Worm (Caenorhabditis elegans): ENCODE measurements around the gene snb-5.
A peak's percentile ranks its signal among the peaks of the same experiment; 100 is the strongest.

snb-5 gene

DNA sequence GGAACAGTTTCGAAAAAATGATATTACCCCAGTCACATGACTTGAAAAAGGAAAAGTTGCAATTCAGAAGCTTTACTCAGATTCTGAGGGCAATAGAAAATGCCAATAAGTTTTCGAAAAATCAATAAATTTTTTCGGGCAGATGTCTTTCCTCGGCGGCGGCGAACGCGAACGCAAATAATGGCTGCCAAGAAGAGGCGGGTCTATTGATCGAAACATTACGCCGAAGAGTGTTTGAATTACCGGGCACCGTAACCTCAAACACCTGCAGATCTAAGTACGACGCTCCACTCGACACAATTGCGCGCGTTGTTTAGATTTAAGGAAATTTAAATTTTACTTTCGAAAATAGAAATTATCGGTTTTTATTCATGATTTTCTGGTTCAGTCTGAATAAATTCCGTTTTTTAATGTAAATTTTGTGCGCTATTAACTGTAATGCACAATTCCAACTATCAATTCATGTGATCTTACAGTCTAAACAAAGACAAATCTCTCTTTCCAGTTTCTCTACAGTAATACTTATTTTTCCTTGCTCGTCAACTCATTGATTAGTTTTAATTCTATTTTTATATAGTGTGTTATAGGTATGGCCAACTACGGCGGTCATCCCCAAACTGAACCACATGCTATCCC is 38.9 kb upstream of the snb-5 start, which contains the start of gene prp-8 (continued):
- TF ChIP-seq ceh-18 (tag; optimal IDR thresholded peaks at IDR 0.05) (peak; percentile 84), ceh-9 (tag; optimal IDR thresholded peaks at IDR 0.05) (no peak), syd-9 (tag; optimal IDR thresholded peaks at IDR 0.05) (peak; percentile 16), C38D4.7 (GFP tag; optimal IDR thresholded peaks at IDR 0.05) (no peak), tbx-2 (tag; optimal IDR thresholded peaks at IDR 0.05) (peak; percentile 71), sox-4 (tag; optimal IDR thresholded peaks at IDR 0.05) (no peak), sox-2 (GFP tag; IDR thresholded peaks at IDR 0.05) (no peak; the same call in 1 of the 2 replicates), fkh-6 (tag; optimal IDR thresholded peaks at IDR 0.05) (no peak), sdc-2 (tag; optimal IDR thresholded peaks at IDR 0.05) (peak; percentile 13), dmd-4 (tag; optimal IDR thresholded peaks at IDR 0.05; ENCODE audit: borderline replicate concordance) (no peak), ceh-19 (GFP tag; optimal IDR thresholded peaks at IDR 0.05) (peak; percentile 18), ceh-24 (tag; optimal IDR thresholded peaks at IDR 0.05) (no peak), odd-2 (tag; optimal IDR thresholded peaks at IDR 0.05) (no peak), pha-4 (tag; optimal IDR thresholded peaks at IDR 0.05) (no peak), K09A11.1 (tag; optimal IDR thresholded peaks at IDR 0.05; ENCODE audit: insufficient read depth) (no peak), rnt-1 (tag; optimal IDR thresholded peaks at IDR 0.05) (peak; percentile 19)

DNA sequence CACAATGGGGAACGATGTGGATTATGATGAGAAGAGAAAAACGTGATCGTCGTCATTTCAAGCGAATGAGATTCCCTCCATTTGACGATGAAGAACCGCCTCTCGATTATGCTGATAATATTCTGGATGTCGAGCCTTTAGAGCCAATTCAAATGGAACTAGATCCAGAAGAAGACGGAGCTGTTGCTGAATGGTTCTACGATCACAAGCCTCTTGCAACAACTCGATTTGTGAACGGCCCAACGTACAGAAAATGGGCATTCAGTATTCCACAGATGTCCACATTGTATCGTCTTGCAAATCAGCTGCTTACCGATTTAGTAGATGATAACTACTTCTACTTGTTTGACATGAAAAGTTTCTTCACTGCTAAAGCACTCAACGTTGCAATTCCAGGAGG is 38.1 kb upstream of the snb-5 start:
- no peak for TF ChIP-seq hlh-6 (tag; optimal IDR thresholded peaks at IDR 0.05)
- no peak for TF ChIP-seq hlh-13 (GFP tag; optimal IDR thresholded peaks at IDR 0.05)
- no peak for TF ChIP-seq rnt-1 (tag; optimal IDR thresholded peaks at IDR 0.05)
- TF ChIP-seq nhr-11 (tag; optimal IDR thresholded peaks at IDR 0.05): no peak
- TF ChIP-seq hlh-30 (tag; optimal IDR thresholded peaks at IDR 0.05; ENCODE audit: insufficient read depth): no peak
- TF ChIP-seq tbx-2 (tag; optimal IDR thresholded peaks at IDR 0.05): no peak
- no peak for TF ChIP-seq pros-1 (tag; optimal IDR thresholded peaks at IDR 0.05)

DNA sequence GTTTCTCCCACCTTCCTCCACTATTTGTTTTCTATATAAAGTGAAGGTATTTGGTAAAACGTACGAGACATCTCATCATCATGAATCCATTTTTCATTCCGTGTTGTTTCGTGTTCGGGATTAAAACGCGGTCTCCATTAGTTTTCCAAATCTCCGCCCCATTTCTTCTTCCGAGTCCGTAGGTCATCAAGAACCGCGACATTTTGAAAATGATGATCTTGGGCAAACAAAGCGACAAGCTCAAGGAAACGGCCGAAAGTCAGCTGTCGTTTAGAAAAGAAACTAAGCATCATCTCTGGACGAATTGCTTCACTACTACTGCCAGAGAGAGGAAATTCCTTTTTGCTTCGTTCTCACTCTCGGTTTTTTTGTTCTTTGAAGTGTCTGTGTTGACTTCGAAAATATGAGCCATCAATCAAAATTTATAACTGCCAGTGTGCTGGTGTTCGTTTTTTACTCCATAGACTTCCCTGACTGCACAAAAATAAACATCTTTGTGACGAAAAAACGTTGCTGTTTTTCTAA is 30.2 kb upstream of the snb-5 start:
- no peak for TF ChIP-seq ceh-30 (tag; optimal IDR thresholded peaks at IDR 0.05)

ce11 chrIII:8175263-8175662 is 27.6 kb upstream of the snb-5 start:
- TF ChIP-seq hlh-6 (tag; optimal IDR thresholded peaks at IDR 0.05) (no peak), nfya-1 (tag; optimal IDR thresholded peaks at IDR 0.05) (peak; percentile 96)

DNA sequence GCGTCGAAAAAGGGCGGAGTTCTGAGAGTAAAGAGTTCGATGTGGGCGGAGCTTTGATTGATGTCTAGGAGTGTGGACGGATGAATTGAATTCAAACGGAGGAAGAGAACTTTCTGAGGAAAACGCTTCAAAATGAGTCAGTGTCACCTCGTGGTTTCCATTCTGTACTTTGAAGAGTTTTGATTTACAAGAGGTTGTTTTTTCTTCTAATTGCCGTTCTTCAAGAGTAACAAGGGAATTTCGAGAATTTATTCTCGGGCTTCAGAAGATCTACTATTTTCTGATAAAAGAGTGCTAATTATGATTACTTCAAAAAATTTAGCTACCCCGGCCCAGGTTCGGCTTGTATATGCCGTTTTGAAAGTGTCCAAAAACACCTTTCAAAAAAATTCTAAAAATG is 26.6 kb upstream of the snb-5 start, which contains the start of gene C50C3.12:
TSS of gene C50C3.12 (plus strand) at position 301 of the 400 bp plus-strand sequence.
- TF ChIP-seq mec-3 (tag; optimal IDR thresholded peaks at IDR 0.05; ENCODE audit: borderline replicate concordance) (no peak), ceh-34 (tag; optimal IDR thresholded peaks at IDR 0.05) (no peak), hlh-30 (tag; optimal IDR thresholded peaks at IDR 0.05; ENCODE audit: insufficient read depth) (no peak), pqm-1 (tag; optimal IDR thresholded peaks at IDR 0.05) (no peak)

DNA sequence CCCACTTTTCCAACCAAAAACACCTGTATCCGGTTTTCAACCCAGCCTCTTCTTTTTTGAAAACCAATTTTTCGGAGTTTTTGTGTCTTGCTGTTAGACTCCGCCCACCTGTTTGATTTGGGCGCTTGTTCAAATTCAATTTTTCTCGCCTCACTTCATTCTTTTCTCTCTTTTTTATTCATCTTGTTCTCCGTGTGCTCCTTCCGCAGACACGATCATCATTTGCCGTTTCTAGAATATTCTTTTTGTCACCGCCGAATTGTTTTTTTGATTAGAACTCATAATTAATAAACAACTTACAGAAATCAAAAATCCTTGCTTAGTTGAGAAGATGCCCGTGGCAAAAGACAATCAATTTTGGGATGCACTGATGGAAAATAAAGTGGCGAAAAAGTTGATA is 23.9 kb upstream of the snb-5 start, which contains the start of gene C50C3.5:
TSS of gene C50C3.5 (plus strand) at position 301 of the 400 bp plus-strand sequence.
- TF ChIP-seq odd-2 (tag; optimal IDR thresholded peaks at IDR 0.05) (no peak), nhr-11 (tag; optimal IDR thresholded peaks at IDR 0.05) (no peak), ceh-2 (tag; optimal IDR thresholded peaks at IDR 0.05) (no peak), K09A11.1 (tag; optimal IDR thresholded peaks at IDR 0.05; ENCODE audit: insufficient read depth) (no peak), Y22D7AL.16 (tag; optimal IDR thresholded peaks at IDR 0.05) (no peak), nhr-232 (tag; optimal IDR thresholded peaks at IDR 0.05) (no peak), zip-5 (tag; optimal IDR thresholded peaks at IDR 0.05) (no peak), hlh-6 (tag; optimal IDR thresholded peaks at IDR 0.05) (no peak), unc-42 (tag; optimal IDR thresholded peaks at IDR 0.05) (no peak), npax-4 (tag; optimal IDR thresholded peaks at IDR 0.05) (no peak), pax-1 (tag; optimal IDR thresholded peaks at IDR 0.05) (no peak), ahr-1 (tag; optimal IDR thresholded peaks at IDR 0.05) (no peak), ceh-48 (tag; optimal IDR thresholded peaks at IDR 0.05) (no peak), ceh-24 (tag; optimal IDR thresholded peaks at IDR 0.05) (no peak), ceh-19 (GFP tag; optimal IDR thresholded peaks at IDR 0.05) (no peak), unc-3 (GFP tag; conservative IDR thresholded peaks at IDR 0.05) (no peak), unc-3 (tag; optimal IDR thresholded peaks at IDR 0.05) (no peak), elt-2 (tag; optimal IDR thresholded peaks at IDR 0.05) (no peak)

Data from whole organism, late embryonic.